Worm (Caenorhabditis elegans) whole organism, L1 larva: ENCODE measurements around the gene oac-20.

Experiments
- C04F5.9 ChIP-seq: sonication (generic microtip); optimal IDR thresholded peaks from 2 replicates; lab custom pipeline; 2016; ENCODE audit warnings: missing genetic modification characterization, missing compliant biosample characterization
- C16A3.4 ChIP-seq: fragments of 150-350 bp; optimal IDR thresholded peaks from 2 replicates; lab custom pipeline; 2014; ENCODE audit warnings: missing biosample characterization, missing genetic modification characterization
- Y116A8C.19 ChIP-seq: sonication (generic microtip); optimal IDR thresholded peaks from 2 replicates; lab custom pipeline; 2016; ENCODE audit warnings: missing compliant biosample characterization, missing genetic modification characterization, borderline replicate concordance
- aly-2 ChIP-seq: fragments of 150-350 bp; optimal IDR thresholded peaks from 2 replicates; lab custom pipeline; 2014; ENCODE audit warnings: missing biosample characterization, missing genetic modification characterization
- ama-1 ChIP-seq: fragments of 150-350 bp; optimal IDR thresholded peaks from 2 replicates; lab custom pipeline; 2014
- ceh-63 ChIP-seq: fragments of 200-800 bp; sonication (Bioruptor generic); optimal IDR thresholded peaks from 2 replicates; lab custom pipeline; 2018; ENCODE audit warnings: mild to moderate bottlenecking, missing genetic modification characterization, missing compliant biosample characterization
- dpl-1 ChIP-seq, 3 experiments: fragments of 150-350 bp in 2 of 3; sonication (generic microtip) in 1 of 3; optimal IDR thresholded peaks; 2 replicates each; lab custom pipeline; 2014 to 2017; ENCODE audit warnings: missing biosample characterization in 3 of 3, missing genetic modification characterization in 3 of 3, missing genetic modification reagents in 3 of 3
- efl-1 ChIP-seq, 4 experiments: fragments of 150-350 bp; optimal IDR thresholded peaks in 3 of 4; peaks in 1 of 4; 1 replicate in 1 of 4; 2 replicates in 3 of 4; lab custom pipeline; 2014; ENCODE audit warnings: missing biosample characterization in 2 of 4, missing genetic modification characterization in 2 of 4, missing genetic modification reagents in 2 of 4
- egl-27 ChIP-seq, 2 experiments: fragments of 150-350 bp in 1 of 2; sonication (generic microtip); optimal IDR thresholded peaks; 3 replicates each; lab custom pipeline; 2017 to 2018; ENCODE audit warnings: missing biosample characterization in 2 of 2, missing genetic modification characterization in 2 of 2, missing genetic modification reagents in 2 of 2
- elt-2 ChIP-seq: sonication (generic microtip); optimal IDR thresholded peaks from 2 replicates; lab custom pipeline; 2016; ENCODE audit warnings: missing genetic modification characterization, mild to moderate bottlenecking, inconsistent platforms, missing compliant biosample characterization, missing genetic modification reagents
- fkh-10 ChIP-seq: sonication (generic microtip); optimal IDR thresholded peaks from 2 replicates; lab custom pipeline; 2017; ENCODE audit warnings: missing biosample characterization, missing genetic modification reagents, missing genetic modification characterization
- fkh-4 ChIP-seq: sonication (generic microtip); optimal IDR thresholded peaks from 2 replicates; lab custom pipeline; 2016; ENCODE audit warnings: missing compliant biosample characterization, missing genetic modification characterization, borderline replicate concordance
- grh-1 ChIP-seq: fragments of 200-800 bp; sonication (Bioruptor generic); IDR thresholded peaks from 2 replicates; pipeline ENCODE4 v1.3.6; 2022; ENCODE audit warnings: missing genetic modification reagents, missing genetic modification characterization, missing compliant biosample characterization
- hlh-17 ChIP-seq: fragments of 200-800 bp; sonication (Bioruptor generic); optimal IDR thresholded peaks from 2 replicates; lab custom pipeline; 2018; ENCODE audit warnings: missing genetic modification characterization, mild to moderate bottlenecking, missing compliant biosample characterization, moderate library complexity, borderline replicate concordance
- hlh-4 ChIP-seq: sonication (generic microtip); optimal IDR thresholded peaks from 2 replicates; lab custom pipeline; 2016; ENCODE audit warnings: mild to moderate bottlenecking, missing genetic modification characterization, missing compliant biosample characterization
- hpl-2 ChIP-seq: fragments of 150-350 bp; optimal IDR thresholded peaks from 2 replicates; lab custom pipeline; 2014; ENCODE audit warnings: missing biosample characterization, missing genetic modification reagents, missing genetic modification characterization
- irx-1 ChIP-seq: sonication (generic microtip); optimal IDR thresholded peaks from 2 replicates; lab custom pipeline; 2016; ENCODE audit warnings: missing genetic modification characterization, missing compliant biosample characterization
- jun-1 ChIP-seq: fragments of 150-350 bp; optimal IDR thresholded peaks from 2 replicates; lab custom pipeline; 2014; ENCODE audit warnings: missing biosample characterization, missing genetic modification reagents, missing genetic modification characterization
- lin-14 ChIP-seq: fragments of 200-800 bp; sonication (Bioruptor generic); optimal IDR thresholded peaks from 2 replicates; lab custom pipeline; 2018; ENCODE audit warnings: mild to moderate bottlenecking, missing genetic modification characterization, moderate library complexity, missing compliant biosample characterization
- lin-35 ChIP-seq, 2 experiments: fragments of 150-350 bp; optimal IDR thresholded peaks; 2 replicates each; lab custom pipeline; 2014; ENCODE audit warnings: missing biosample characterization in 2 of 2, missing genetic modification characterization in 2 of 2, missing genetic modification reagents in 2 of 2
- lsy-2 ChIP-seq, 2 experiments: fragments of 150-350 bp; optimal IDR thresholded peaks; 2 replicates each; lab custom pipeline; 2014; ENCODE audit warnings: missing biosample characterization in 2 of 2, missing genetic modification characterization in 2 of 2
- mdl-1 ChIP-seq, 2 experiments: fragments of 150-350 bp; optimal IDR thresholded peaks; 2 replicates each; lab custom pipeline; 2014 to 2017; ENCODE audit warnings: missing biosample characterization in 2 of 2, missing genetic modification characterization in 2 of 2, inconsistent platforms in 1 of 2
- nhr-237 ChIP-seq: fragments of 150-350 bp; optimal IDR thresholded peaks from 2 replicates; lab custom pipeline; 2014; ENCODE audit warnings: missing biosample characterization, missing genetic modification characterization
- nhr-28 ChIP-seq: fragments of 150-350 bp; optimal IDR thresholded peaks from 2 replicates; lab custom pipeline; 2014; ENCODE audit warnings: missing biosample characterization, missing genetic modification characterization
- nhr-76 ChIP-seq: sonication (generic microtip); optimal IDR thresholded peaks from 2 replicates; lab custom pipeline; 2017; ENCODE audit warnings: missing biosample characterization, missing genetic modification characterization
- pag-3 ChIP-seq: sonication (generic microtip); optimal IDR thresholded peaks from 2 replicates; lab custom pipeline; 2017; ENCODE audit warnings: missing genetic modification characterization, mild to moderate bottlenecking, missing compliant biosample characterization, antibody characterized with exemption, borderline replicate concordance; ENCODE audit not compliant: insufficient read depth
- rnt-1 ChIP-seq: sonication (generic microtip); optimal IDR thresholded peaks from 2 replicates; lab custom pipeline; 2016; ENCODE audit warnings: mild to moderate bottlenecking, missing genetic modification characterization, moderate library complexity, missing compliant biosample characterization
- snpc-4 ChIP-seq: fragments of 150-350 bp; optimal IDR thresholded peaks from 2 replicates; lab custom pipeline; 2014; ENCODE audit warnings: missing biosample characterization, missing genetic modification characterization
- sox-4 ChIP-seq: sonication (generic microtip); optimal IDR thresholded peaks from 2 replicates; lab custom pipeline; 2016; ENCODE audit warnings: missing genetic modification characterization, missing compliant biosample characterization
- sptf-1 ChIP-seq: fragments of 150-350 bp; optimal IDR thresholded peaks from 2 replicates; lab custom pipeline; 2014; ENCODE audit warnings: missing biosample characterization, missing genetic modification characterization
- swsn-7 ChIP-seq: sonication (generic microtip); optimal IDR thresholded peaks from 2 replicates; lab custom pipeline; 2016; ENCODE audit warnings: missing genetic modification characterization, missing compliant biosample characterization
- tlp-1 ChIP-seq: fragments of 150-350 bp; optimal IDR thresholded peaks from 2 replicates; lab custom pipeline; 2014; ENCODE audit warnings: missing biosample characterization, missing genetic modification characterization
- unc-130 ChIP-seq: fragments of 150-350 bp; optimal IDR thresholded peaks from 2 replicates; lab custom pipeline; 2017; ENCODE audit warnings: missing biosample characterization, missing genetic modification characterization, inconsistent platforms
- unc-30 ChIP-seq: sonication (generic microtip); optimal IDR thresholded peaks from 2 replicates; lab custom pipeline; 2017; ENCODE audit warnings: missing biosample characterization, missing genetic modification characterization
- zag-1 ChIP-seq: fragments of 150-350 bp; optimal IDR thresholded peaks from 2 replicates; lab custom pipeline; 2014; ENCODE audit warnings: missing biosample characterization, missing genetic modification characterization
- zip-4 ChIP-seq: fragments of 200-800 bp; sonication (Bioruptor generic); optimal IDR thresholded peaks from 2 replicates; lab custom pipeline; 2018; ENCODE audit warnings: mild to moderate bottlenecking, missing genetic modification characterization, moderate library complexity, missing compliant biosample characterization
- ztf-11 ChIP-seq, 2 experiments: sonication (generic microtip); optimal IDR thresholded peaks; 2 replicates each; lab custom pipeline; 2016 to 2017; ENCODE audit warnings: missing genetic modification characterization in 2 of 2, missing biosample characterization in 1 of 2, missing compliant biosample characterization in 1 of 2

Gene oac-20

DNA sequence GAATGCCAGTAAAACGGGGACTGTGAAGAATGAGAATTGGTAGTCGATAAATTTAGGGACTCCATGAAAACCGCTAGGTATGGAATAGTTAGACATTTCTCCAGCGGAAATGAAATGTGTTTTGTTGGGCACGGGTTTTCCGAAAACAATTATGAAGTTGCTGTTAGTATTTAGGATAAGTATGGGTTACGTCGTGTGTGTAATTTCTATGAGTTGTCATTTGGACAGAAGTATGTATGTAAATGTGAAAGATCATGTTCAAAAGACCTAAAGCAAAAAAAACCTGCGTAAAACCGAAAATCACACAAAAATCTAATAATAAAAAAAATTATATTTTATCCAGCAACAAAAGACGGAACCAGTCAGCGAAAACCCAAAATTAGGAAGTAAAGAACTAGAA lies 6.0 kb upstream of the oac-20 start, which contains the start of gene sru-23:
Gene sru-23 (minus strand): TSS at position 101 of the 400 bp plus-strand sequence.
- TF ChIP-seq lsy-2 (tag; optimal IDR thresholded peaks at IDR 0.05; lab: Kevin White, UChicago) (no peak), ceh-63 (no peak), nhr-237 (tag; lab: Kevin White, UChicago) (no peak), hlh-4 (tag; lab: Kevin White, UChicago) (no peak), grh-1 (GFP tag; lab: Robert Waterston, UW) (no peak), aly-2 (tag; lab: Kevin White, UChicago) (no peak), ama-1 (no peak), C04F5.9 (tag; lab: Kevin White, UChicago) (no peak), unc-30 (no peak), irx-1 (tag; lab: Kevin White, UChicago) (no peak), dpl-1 (GFP tag; optimal IDR thresholded peaks at IDR 0.05; lab: Kevin White, UChicago) (no peak), egl-27 (tag; optimal IDR thresholded peaks at IDR 0.05; lab: Kevin White, UChicago) (no peak), lin-35 (GFP tag; optimal IDR thresholded peaks at IDR 0.05; lab: Kevin White, UChicago) (no peak), nhr-28 (tag; lab: Kevin White, UChicago) (no peak), fkh-10 (GFP tag; lab: Kevin White, UChicago) (no peak), hpl-2 (GFP tag; lab: Kevin White, UChicago) (no peak), pag-3 (tag; lab: Kevin White, UChicago) (no peak)

DNA sequence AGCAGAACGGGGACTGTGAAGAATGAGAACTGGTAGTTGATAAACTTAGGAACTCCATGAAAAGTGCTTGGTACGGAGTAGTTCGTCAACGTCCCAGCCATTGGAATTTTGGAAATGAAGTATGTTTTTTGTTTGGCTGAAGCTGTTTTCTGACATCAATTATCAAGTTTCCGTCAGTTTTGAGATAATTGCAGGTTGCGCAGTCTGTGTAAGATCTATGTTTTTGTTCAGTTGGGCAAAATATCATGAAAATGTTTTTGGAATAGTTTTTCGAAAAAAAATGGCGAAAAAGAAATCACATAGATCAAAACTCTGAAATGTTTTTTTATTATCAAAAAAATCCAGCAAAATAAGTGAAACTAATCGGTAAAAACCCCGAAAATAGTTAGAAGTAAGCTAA lies 3.7 kb upstream of the oac-20 start, which contains the start of gene sru-22:
Gene sru-22 (minus strand): TSS at position 101 of the 400 bp plus-strand sequence.
- TF ChIP-seq efl-1 (optimal IDR thresholded peaks at IDR 0.05; lab: Kevin White, UChicago), result no peak
- peak in 1 of 2 experiments; percentile 7 for TF ChIP-seq efl-1 (GFP tag; optimal IDR thresholded peaks at IDR 0.05 in 1 of 2; lab: Kevin White, UChicago)
- no peak for TF ChIP-seq fkh-4

DNA sequence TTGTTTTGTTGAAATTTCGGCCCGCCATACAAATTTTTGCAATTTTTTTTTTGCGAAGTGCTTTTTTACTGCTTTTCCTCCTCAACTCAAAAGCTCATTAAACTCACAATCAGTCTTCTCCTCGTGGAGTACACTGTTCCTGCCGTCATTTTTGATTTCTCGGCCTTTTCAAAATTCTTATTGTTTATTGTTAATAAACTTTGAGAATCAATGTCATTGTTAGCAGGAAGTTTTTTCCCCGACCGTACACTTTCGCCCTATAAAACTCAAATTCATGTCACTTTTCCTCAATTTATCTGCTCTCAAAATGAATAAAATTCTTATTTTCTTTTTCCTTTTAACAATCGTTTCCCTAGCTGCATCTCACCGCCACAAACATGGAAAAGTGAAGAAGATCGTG lies 2.7 kb upstream of the oac-20 start, which contains the start of gene clec-232:
Gene clec-232 (plus strand): TSS at position 301 of the 400 bp plus-strand sequence.
- TF ChIP-seq ztf-11 (tag; optimal IDR thresholded peaks at IDR 0.05; lab: Kevin White, UChicago) (no peak), nhr-76 (no peak), egl-27 (tag; optimal IDR thresholded peaks at IDR 0.05; lab: Kevin White, UChicago) (no peak), sptf-1 (no peak), zag-1 (no peak), fkh-10 (GFP tag; lab: Kevin White, UChicago) (no peak), unc-130 (no peak)
- TF ChIP-seq, all 84 proteins: peak for 0

DNA sequence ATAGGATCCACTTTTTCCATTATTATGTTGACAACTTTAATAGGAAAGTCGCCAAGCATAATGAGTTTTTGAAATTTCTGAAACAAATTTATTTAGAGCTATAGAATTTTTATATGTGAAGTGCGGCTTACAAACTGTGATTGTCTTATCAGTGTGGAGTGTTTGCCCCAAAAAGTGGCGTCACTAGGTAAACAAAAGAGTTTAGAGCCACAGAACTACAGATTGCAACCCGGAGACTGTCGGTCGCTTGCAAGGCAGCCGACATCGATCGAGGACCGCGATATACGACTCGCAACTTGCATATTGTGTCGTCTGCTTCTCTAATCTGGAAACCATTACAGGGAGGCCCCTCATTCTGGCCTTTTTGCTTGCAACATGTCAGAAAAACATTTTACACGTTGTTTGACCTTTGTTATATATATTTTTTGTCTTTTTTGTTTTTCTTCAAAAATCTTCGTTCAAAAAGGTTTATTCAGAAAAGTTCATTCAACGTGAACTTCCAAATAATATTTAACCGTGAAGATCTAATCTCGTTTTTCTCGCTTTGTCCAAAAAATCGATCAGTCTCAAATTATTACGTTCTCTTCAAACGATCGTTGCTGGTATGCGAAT lies 4.3 kb downstream of the oac-20 start, which contains the start of the genes fbxa-99 and F36G9.13:
Gene fbxa-99 (minus strand): TSS at position 122 of the 612 bp plus-strand sequence.
Gene F36G9.13 (plus strand): TSS at position 562 of the 612 bp plus-strand sequence.
- no peak for TF ChIP-seq hlh-17 (GFP tag; lab: Kevin White, UChicago)
- TF ChIP-seq lin-14 (GFP tag; lab: Kevin White, UChicago), result no peak
- peak in 1 of 2 experiments; percentile 12 for TF ChIP-seq lin-35 (GFP tag; optimal IDR thresholded peaks at IDR 0.05; lab: Kevin White, UChicago)
- TF ChIP-seq Y116A8C.19 (tag; lab: Kevin White, UChicago), result no peak
- peak; percentile 67 for TF ChIP-seq snpc-4 (tag; lab: Kevin White, UChicago)
- peak; percentile 72 for TF ChIP-seq elt-2 (tag; lab: Kevin White, UChicago)

DNA sequence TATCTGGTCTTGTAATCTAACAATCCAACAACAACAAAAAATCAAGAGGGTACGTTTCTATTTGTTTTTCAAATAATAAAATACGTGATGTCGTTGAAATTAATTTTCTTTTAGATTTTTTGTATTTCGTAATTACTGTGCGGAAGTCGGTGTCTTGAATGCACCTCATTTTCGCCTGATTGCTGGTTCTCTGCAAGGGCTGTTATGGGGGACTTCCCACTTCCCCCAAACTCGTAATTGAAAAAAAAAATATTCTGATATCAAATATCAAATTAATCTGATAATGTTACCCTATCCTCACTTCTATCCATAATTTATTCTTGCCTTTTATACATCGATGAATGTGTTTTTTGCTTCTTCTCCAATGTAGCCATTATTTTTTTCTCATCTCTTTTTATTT lies 9.6 kb downstream of the oac-20 start, which contains the start of gene F36G9.15:
Gene F36G9.15 (minus strand): TSS at position 101 of the 400 bp plus-strand sequence.
- TF ChIP-seq rnt-1 (tag; lab: Kevin White, UChicago) (no peak), C16A3.4 (tag; lab: Kevin White, UChicago) (no peak), lin-35 (GFP tag; optimal IDR thresholded peaks at IDR 0.05; lab: Kevin White, UChicago) (no peak), zip-4 (no peak), tlp-1 (tag; lab: Kevin White, UChicago) (no peak), aly-2 (tag; lab: Kevin White, UChicago) (no peak), jun-1 (tag; lab: Kevin White, UChicago) (no peak), unc-130 (no peak), sox-4 (tag; lab: Kevin White, UChicago) (no peak), swsn-7 (no peak), mdl-1 (tag; optimal IDR thresholded peaks at IDR 0.05; lab: Kevin White, UChicago) (no peak)
